Fruit fly (Drosophila melanogaster) whole organism, prepupa: Measurements from ENCODE around the gene LysRS.

ENCODE experiments used
- Blimp-1 ChIP-seq: fragments of 200-800 bp; sonication (Bioruptor generic); optimal IDR thresholded peaks from 3 replicates; lab custom pipeline; 2017; ENCODE audit warnings: missing biosample characterization, missing genetic modification characterization, mild to moderate bottlenecking, moderate library complexity, missing genetic modification reagents
- CG15336 ChIP-seq: fragments of 200-800 bp; sonication (Bioruptor generic); IDR thresholded peaks from 2 replicates; pipeline ENCODE4 v1.3.6; 2022; ENCODE audit warnings: missing biosample characterization, missing genetic modification characterization
- CG1621 ChIP-seq: fragments of 200-800 bp; sonication (Bioruptor generic); optimal IDR thresholded peaks from 3 replicates; lab custom pipeline; 2018; ENCODE audit warnings: missing biosample characterization, mild to moderate bottlenecking, missing genetic modification characterization
- CG16779 ChIP-seq: fragments of 200-800 bp; sonication (Bioruptor generic); optimal IDR thresholded peaks from 3 replicates; lab custom pipeline; 2017; ENCODE audit warnings: missing biosample characterization, mild to moderate bottlenecking, missing genetic modification characterization
- CG3032 ChIP-seq: fragments of 200-800 bp; optimal IDR thresholded peaks from 2 replicates; lab custom pipeline; 2019; ENCODE audit warnings: missing biosample characterization, mild to moderate bottlenecking, missing genetic modification characterization, moderate library complexity
- CG3919 ChIP-seq: fragments of 200-800 bp; sonication (Bioruptor generic); optimal IDR thresholded peaks from 3 replicates; lab custom pipeline; 2016; ENCODE audit warnings: missing biosample characterization, missing genetic modification characterization
- CG6276 ChIP-seq: fragments of 200-800 bp; sonication (Bioruptor generic); optimal IDR thresholded peaks from 2 replicates; lab custom pipeline; 2017; ENCODE audit warnings: missing biosample characterization, mild to moderate bottlenecking, missing genetic modification characterization
- CG6792 ChIP-seq: fragments of 200-800 bp; sonication (Bioruptor generic); optimal IDR thresholded peaks from 3 replicates; lab custom pipeline; 2016; ENCODE audit warnings: missing biosample characterization, missing genetic modification characterization
- CG6808 ChIP-seq: fragments of 200-800 bp; sonication (Bioruptor generic); optimal IDR thresholded peaks from 3 replicates; lab custom pipeline; 2017; ENCODE audit warnings: missing biosample characterization, missing genetic modification characterization, mild to moderate bottlenecking, moderate library complexity, missing genetic modification reagents
- CG7368 ChIP-seq: fragments of 200-800 bp; sonication (Bioruptor generic); optimal IDR thresholded peaks from 3 replicates; lab custom pipeline; 2016; ENCODE audit warnings: missing biosample characterization, missing genetic modification characterization
- CG8119 ChIP-seq: fragments of 200-800 bp; sonication (Bioruptor generic); IDR thresholded peaks from 3 replicates; pipeline ENCODE4 v1.3.6; 2022; ENCODE audit warnings: missing biosample characterization, missing genetic modification characterization
- CG8632 ChIP-seq: fragments of 200-800 bp; sonication (Bioruptor generic); optimal IDR thresholded peaks from 3 replicates; lab custom pipeline; 2016; ENCODE audit warnings: missing biosample characterization, missing genetic modification characterization
- Eip78C ChIP-seq: fragments of 200-800 bp; sonication (Bioruptor generic); peaks from one replicate; lab custom pipeline; 2016; ENCODE audit warnings: missing biosample characterization, missing genetic modification characterization
- Eip93F ChIP-seq: fragments of 200-800 bp; sonication (Bioruptor generic); optimal IDR thresholded peaks from 2 replicates; lab custom pipeline; 2016; ENCODE audit warnings: missing biosample characterization, mild to moderate bottlenecking, missing genetic modification characterization
- Ets21C ChIP-seq: fragments of 200-800 bp; sonication (Bioruptor generic); optimal IDR thresholded peaks from 3 replicates; lab custom pipeline; 2016; ENCODE audit warnings: missing biosample characterization, missing genetic modification characterization
- Ets96B ChIP-seq: fragments of 200-800 bp; optimal IDR thresholded peaks from 2 replicates; lab custom pipeline; 2019; ENCODE audit warnings: missing biosample characterization, mild to moderate bottlenecking, missing genetic modification characterization, moderate library complexity
- Gug ChIP-seq: fragments of 200-800 bp; sonication (Bioruptor generic); IDR thresholded peaks from 2 replicates; pipeline ENCODE4 v1.3.6; 2022; ENCODE audit warnings: missing biosample characterization, missing genetic modification characterization
- Hr4 ChIP-seq: fragments of 200-800 bp; sonication (Bioruptor generic); optimal IDR thresholded peaks from 3 replicates; lab custom pipeline; 2016; ENCODE audit warnings: missing biosample characterization, missing genetic modification characterization
- Lpt ChIP-seq: fragments of 200-800 bp; sonication (Bioruptor generic); optimal IDR thresholded peaks from 3 replicates; lab custom pipeline; 2016; ENCODE audit warnings: missing biosample characterization, missing genetic modification characterization
- Sox14 ChIP-seq: fragments of 200-800 bp; sonication (Bioruptor generic); optimal IDR thresholded peaks from 3 replicates; lab custom pipeline; 2016; ENCODE audit warnings: missing biosample characterization, missing genetic modification characterization
- Sox15 ChIP-seq: fragments of 200-800 bp; sonication (Bioruptor generic); optimal IDR thresholded peaks from 3 replicates; lab custom pipeline; 2016; ENCODE audit warnings: missing biosample characterization, missing genetic modification characterization
- achi ChIP-seq: fragments of 200-800 bp; sonication (Bioruptor generic); optimal IDR thresholded peaks from 3 replicates; lab custom pipeline; 2016; ENCODE audit warnings: missing biosample characterization, missing genetic modification characterization
- acj6 ChIP-seq: fragments of 200-800 bp; sonication (Bioruptor generic); optimal IDR thresholded peaks from 3 replicates; lab custom pipeline; 2016; ENCODE audit warnings: missing biosample characterization, missing genetic modification characterization
- cyc ChIP-seq: fragments of 200-800 bp; sonication (Bioruptor generic); optimal IDR thresholded peaks from 3 replicates; lab custom pipeline; 2016; ENCODE audit warnings: missing biosample characterization, missing genetic modification characterization
- dsx ChIP-seq: fragments of 200-800 bp; optimal IDR thresholded peaks from 3 replicates; lab custom pipeline; 2019; ENCODE audit warnings: missing biosample characterization, mild to moderate bottlenecking, missing genetic modification characterization, moderate library complexity; ENCODE audit not compliant: poor library complexity, severe bottlenecking
- eg ChIP-seq: fragments of 200-800 bp; sonication (Bioruptor generic); IDR thresholded peaks from 3 replicates; pipeline ENCODE4 v1.3.6; 2022; ENCODE audit warnings: missing biosample characterization, missing genetic modification characterization
- esn ChIP-seq: fragments of 200-800 bp; sonication (Bioruptor generic); optimal IDR thresholded peaks from 2 replicates; lab custom pipeline; 2016; ENCODE audit warnings: missing biosample characterization, mild to moderate bottlenecking, missing genetic modification characterization, moderate library complexity
- fd85E ChIP-seq: fragments of 200-800 bp; sonication (Bioruptor generic); optimal IDR thresholded peaks from 3 replicates; lab custom pipeline; 2016; ENCODE audit warnings: missing biosample characterization, missing genetic modification characterization
- fkh ChIP-seq: fragments of 200-800 bp; sonication (Bioruptor generic); optimal IDR thresholded peaks from 3 replicates; lab custom pipeline; 2017; ENCODE audit warnings: missing biosample characterization, mild to moderate bottlenecking, missing genetic modification characterization, moderate library complexity
- salr ChIP-seq, 2 experiments: fragments of 200-800 bp; sonication (Bioruptor generic); optimal IDR thresholded peaks; 3 replicates each; lab custom pipeline; 2016 to 2018; ENCODE audit warnings: missing biosample characterization in 2 of 2, missing genetic modification characterization in 2 of 2, mild to moderate bottlenecking in 1 of 2
- spab ChIP-seq: fragments of 200-800 bp; sonication (Bioruptor generic); optimal IDR thresholded peaks from 2 replicates; lab custom pipeline; 2017; ENCODE audit warnings: missing biosample characterization, mild to moderate bottlenecking, missing genetic modification characterization, missing genetic modification reagents
- ss ChIP-seq, 2 experiments: fragments of 200-800 bp; sonication (Bioruptor generic); optimal IDR thresholded peaks; 2 replicates in 1 of 2; 3 replicates in 1 of 2; lab custom pipeline; 2017 to 2018; ENCODE audit warnings: mild to moderate bottlenecking in 2 of 2, missing biosample characterization in 2 of 2, missing genetic modification characterization in 2 of 2, moderate library complexity in 1 of 2
- vri ChIP-seq: fragments of 200-800 bp; sonication (Bioruptor generic); optimal IDR thresholded peaks from 3 replicates; lab custom pipeline; 2016; ENCODE audit warnings: missing biosample characterization, mild to moderate bottlenecking, missing genetic modification characterization

Gene LysRS

DNA sequence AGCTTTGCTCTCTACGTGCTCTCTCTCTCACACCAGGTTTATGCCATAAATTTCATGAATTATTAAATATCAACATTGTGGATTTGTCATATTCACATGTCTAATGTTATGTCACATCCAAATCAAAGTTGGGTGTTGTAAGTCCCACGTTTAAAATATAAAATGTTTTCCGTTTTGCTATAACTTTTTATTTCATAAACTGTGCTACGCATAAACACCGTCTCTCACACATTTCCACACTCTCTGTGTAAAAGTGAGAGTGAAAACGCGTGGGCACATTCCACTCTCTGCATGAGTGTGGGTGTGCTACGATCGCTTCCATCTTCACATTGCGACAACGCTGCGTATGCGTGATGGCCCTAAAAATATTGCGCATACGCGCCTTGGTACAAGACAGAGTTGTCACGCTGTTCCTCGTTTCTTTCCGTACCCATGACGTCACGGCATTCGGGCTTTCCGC is 32.0 kb upstream of the LysRS start (continued):
- TF ChIP-seq CG1621 (tag; lab: Kevin White, UChicago) = peak; percentile 84
- TF ChIP-seq CG6276 (GFP tag; lab: Kevin White, UChicago) = peak; percentile 96
- TF ChIP-seq Lpt (GFP tag; lab: Kevin White, UChicago) = peak; percentile 94
- TF ChIP-seq Gug (GFP tag; lab: Robert Waterston, UW) = peak; percentile 90
- peak; percentile 84 for TF ChIP-seq fkh
- TF ChIP-seq acj6 (GFP tag; lab: Kevin White, UChicago) = peak; percentile 88
- peak; percentile 90 for TF ChIP-seq vri (GFP tag; lab: Kevin White, UChicago)
- peak; percentile 84 for TF ChIP-seq Eip93F (GFP tag; lab: Kevin White, UChicago)

DNA sequence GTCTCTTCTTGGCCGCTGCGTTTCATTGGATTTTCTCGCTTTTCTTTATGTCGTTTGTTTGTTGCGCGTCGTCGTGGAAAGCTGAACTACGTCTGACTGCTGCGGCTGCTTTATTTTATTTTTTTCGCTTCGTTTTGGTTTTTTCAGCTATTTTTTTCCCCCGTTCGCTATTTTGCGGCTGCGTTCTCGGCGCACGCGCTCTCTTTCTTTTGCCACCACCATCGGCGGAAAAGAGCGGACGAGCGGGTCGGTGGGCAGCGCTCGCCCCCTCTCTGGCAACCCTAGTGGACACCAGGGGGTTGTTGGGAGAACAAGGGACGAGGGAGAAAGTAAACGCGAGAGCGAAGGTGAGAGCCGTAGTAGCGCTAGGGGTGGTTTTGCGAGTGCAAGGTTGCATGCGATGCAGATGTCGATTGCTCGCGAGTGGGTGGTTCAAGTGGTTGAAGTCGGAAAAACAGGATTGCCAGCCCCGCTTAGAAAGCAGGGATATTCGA is 30.3 kb upstream of the LysRS start:
- TF ChIP-seq CG6276 (GFP tag; lab: Kevin White, UChicago) (peak; percentile 53), CG3032 (tag; lab: Kevin White, UChicago) (no peak), CG8119 (GFP tag; lab: Robert Waterston, UW) (peak; percentile 54; the same call in 2 of the 3 replicates), eg (peak; percentile 61; the same call in 2 of the 3 replicates), ss (GFP tag; optimal IDR thresholded peaks at IDR 0.05; lab: Kevin White, UChicago) (no peak), salr (GFP tag; optimal IDR thresholded peaks at IDR 0.05; lab: Kevin White, UChicago) (peak in 1 of 2 experiments; percentile 4), CG15336 (GFP tag; lab: Robert Waterston, UW) (peak; percentile 19; the same call in 1 of the 2 replicates), CG6792 (GFP tag; lab: Kevin White, UChicago) (no peak)

DNA sequence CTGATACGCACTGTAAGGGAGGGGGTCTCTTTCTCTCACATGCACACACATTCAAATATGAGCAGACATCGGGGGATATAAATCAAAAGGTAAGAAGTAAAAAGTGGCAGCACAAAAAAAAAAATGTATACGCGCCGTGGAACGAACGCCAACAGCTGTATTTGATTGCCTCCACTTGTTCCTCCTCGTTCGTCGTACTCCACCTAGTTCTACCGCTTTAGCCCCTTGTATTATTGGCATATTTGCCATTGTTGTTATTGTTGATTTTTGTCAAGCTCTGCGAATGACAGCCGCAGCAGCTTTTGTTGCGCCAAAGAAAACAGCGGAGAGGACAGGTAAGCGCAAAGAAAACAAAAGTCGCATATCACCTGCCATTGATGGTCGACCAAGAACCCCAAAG is 28.2 kb upstream of the LysRS start:
- TF ChIP-seq CG7368 (GFP tag; lab: Kevin White, UChicago) (no peak), Gug (GFP tag; lab: Robert Waterston, UW) (no peak), fkh (peak; percentile 53), Blimp-1 (GFP tag; lab: Kevin White, UChicago) (no peak), CG16779 (tag; lab: Kevin White, UChicago) (no peak), achi (GFP tag; lab: Kevin White, UChicago) (no peak), esn (peak; percentile 31), spab (GFP tag; lab: Kevin White, UChicago) (no peak), Sox14 (GFP tag; lab: Kevin White, UChicago) (peak; percentile 12), Ets96B (tag; lab: Kevin White, UChicago) (no peak), cyc (GFP tag; lab: Kevin White, UChicago) (no peak), CG3919 (GFP tag; lab: Kevin White, UChicago) (no peak), Eip78C (peak; percentile 65), Hr4 (GFP tag; lab: Kevin White, UChicago) (no peak), salr (GFP tag; optimal IDR thresholded peaks at IDR 0.05; lab: Kevin White, UChicago) (no peak), ss (GFP tag; optimal IDR thresholded peaks at IDR 0.05; lab: Kevin White, UChicago) (peak; percentile 24 to 29), CG6808 (GFP tag; lab: Kevin White, UChicago) (peak; percentile 0), Ets21C (GFP tag; lab: Kevin White, UChicago) (no peak), vri (GFP tag; lab: Kevin White, UChicago) (peak; percentile 11)

DNA sequence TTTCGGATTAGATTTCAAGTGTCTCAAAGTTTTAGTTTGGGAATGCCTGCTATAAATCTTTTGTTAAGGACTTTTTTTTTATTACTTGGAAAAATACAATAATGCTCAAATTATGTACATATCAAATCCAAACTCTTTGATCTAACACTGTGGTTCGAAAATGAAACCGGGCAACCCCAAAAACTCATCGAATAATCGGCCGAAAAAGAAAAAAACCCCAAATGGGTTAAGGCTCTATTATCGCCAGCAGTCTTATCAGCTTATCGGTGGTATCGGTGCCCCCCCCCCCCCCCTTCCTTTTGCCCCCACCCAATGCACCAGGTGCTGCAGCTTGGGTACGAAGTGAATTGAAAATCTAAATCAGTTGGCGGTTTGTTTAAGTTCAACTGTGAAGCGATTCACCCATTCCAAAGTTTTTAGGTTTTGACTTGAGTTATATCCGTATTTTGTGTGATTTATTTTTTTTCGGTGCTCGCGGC is 9.0 kb upstream of the LysRS start:
- TF ChIP-seq fd85E (GFP tag; lab: Kevin White, UChicago) (no peak), achi (GFP tag; lab: Kevin White, UChicago) (no peak), Sox15 (GFP tag; lab: Kevin White, UChicago) (no peak), CG8632 (no peak), dsx (GFP tag; lab: Kevin White, UChicago) (no peak), CG1621 (tag; lab: Kevin White, UChicago) (no peak), Ets21C (GFP tag; lab: Kevin White, UChicago) (no peak), CG6276 (GFP tag; lab: Kevin White, UChicago) (no peak), salr (GFP tag; optimal IDR thresholded peaks at IDR 0.05; lab: Kevin White, UChicago) (no peak)
